Worm (Caenorhabditis elegans): ENCODE results near the gene F17C11.6.

Gene F17C11.6

ce11 chrV:10961448-10961870 is 6.5 kb downstream of the F17C11.6 start (continued):
- TF ChIP-seq skn-1 (tag; optimal IDR thresholded peaks at IDR 0.05) (peak; percentile 37), alr-1 (tag; optimal IDR thresholded peaks at IDR 0.05; ENCODE audit: borderline replicate concordance) (no peak), ceh-82 (tag; optimal IDR thresholded peaks at IDR 0.05) (peak in 1 of 3 experiments; percentile 25), egl-27 (tag; optimal IDR thresholded peaks at IDR 0.05) (peak in 1 of 2 experiments; percentile 44), ama-1 (optimal IDR thresholded peaks at IDR 0.05) (no peak), zag-1 (tag; optimal IDR thresholded peaks at IDR 0.05) (no peak), xbp-1 (tag; optimal IDR thresholded peaks at IDR 0.05) (peak; percentile 77), nhr-71 (tag; optimal IDR thresholded peaks at IDR 0.05) (peak; percentile 92)

DNA sequence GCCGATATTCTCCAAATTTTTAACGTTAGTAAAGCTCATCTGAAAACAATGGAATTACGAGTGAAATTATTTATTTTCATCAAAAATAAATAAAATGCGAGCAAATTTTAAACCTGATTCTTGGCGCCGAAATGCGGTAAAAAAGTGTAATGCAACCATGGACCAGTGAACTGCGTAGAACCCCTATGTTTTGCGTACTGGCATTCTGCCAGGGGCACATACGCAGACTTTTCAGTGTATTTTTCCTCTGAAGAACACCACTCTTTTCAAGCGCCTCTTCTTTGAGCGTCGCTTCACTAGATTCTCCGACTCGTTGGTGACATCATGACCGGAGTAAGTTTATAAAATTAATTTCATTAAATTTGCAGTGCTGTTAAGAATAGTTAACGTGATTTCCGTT is 10.6 kb downstream of the F17C11.6 start, which contains the start of the genes ctf-4 and eef-1G:
Gene ctf-4, minus strand, starts transcription at position 39 of the 400 bp plus-strand sequence.
Gene eef-1G, plus strand, starts transcription at position 219 of the 400 bp plus-strand sequence.
- peak; percentile 91 for TF ChIP-seq pax-3 (tag; optimal IDR thresholded peaks at IDR 0.05)
- peak; percentile 74 for TF ChIP-seq vab-15 (tag; optimal IDR thresholded peaks at IDR 0.05)
- TF ChIP-seq elt-2 (tag; optimal IDR thresholded peaks at IDR 0.05): peak; percentile 92
- no peak for TF ChIP-seq snpc-4 (tag; optimal IDR thresholded peaks at IDR 0.05)
- no peak for TF ChIP-seq ceh-63 (GFP tag; optimal IDR thresholded peaks at IDR 0.05)
- TF ChIP-seq hlh-17 (GFP tag; optimal IDR thresholded peaks at IDR 0.05; ENCODE audit: borderline replicate concordance): no peak
- peak; percentile 48 for TF ChIP-seq mef-2 (tag; optimal IDR thresholded peaks at IDR 0.05)
- peak; percentile 68 for TF ChIP-seq F16B12.6 (tag; optimal IDR thresholded peaks at IDR 0.05)
- TF ChIP-seq sup-37 (GFP tag; optimal IDR thresholded peaks at IDR 0.05): peak; percentile 71
- TF ChIP-seq ets-5 (GFP tag; IDR thresholded peaks at IDR 0.05): no peak
- TF ChIP-seq unc-86 (tag; optimal IDR thresholded peaks at IDR 0.05): peak; percentile 91
- TF ChIP-seq pag-3 (tag; optimal IDR thresholded peaks at IDR 0.05; ENCODE audit: borderline replicate concordance, insufficient read depth): no peak
- TF ChIP-seq mep-1 (tag; optimal IDR thresholded peaks at IDR 0.05): peak; percentile 98
- peak in 1 of 2 experiments; percentile 34 for TF ChIP-seq egl-27 (tag; optimal IDR thresholded peaks at IDR 0.05)
- peak; percentile 95 for TF ChIP-seq egl-13 (tag; optimal IDR thresholded peaks at IDR 0.05)
- TF ChIP-seq Y116A8C.19 (tag; optimal IDR thresholded peaks at IDR 0.05; ENCODE audit: borderline replicate concordance): no peak
- TF ChIP-seq isw-1 (GFP tag; IDR thresholded peaks at IDR 0.05): peak; percentile 94
- peak; percentile 98 for TF ChIP-seq nhr-85 (tag)
- no peak for TF ChIP-seq nhr-28 (tag; optimal IDR thresholded peaks at IDR 0.05)
- TF ChIP-seq fkh-8 (tag; optimal IDR thresholded peaks at IDR 0.05): peak; percentile 97
- peak; percentile 51 for TF ChIP-seq ama-1 (optimal IDR thresholded peaks at IDR 0.05)
- TF ChIP-seq fos-1 (tag; optimal IDR thresholded peaks at IDR 0.05): peak; percentile 93
- no peak for TF ChIP-seq hlh-4 (tag; optimal IDR thresholded peaks at IDR 0.05)
- peak; percentile 96 for TF ChIP-seq skn-1 (tag; optimal IDR thresholded peaks at IDR 0.05)
- TF ChIP-seq lin-35 (GFP tag; optimal IDR thresholded peaks at IDR 0.05): peak; percentile 97 to 99
- peak; percentile 47 for TF ChIP-seq aha-1 (tag; optimal IDR thresholded peaks at IDR 0.05)
- TF ChIP-seq nhr-19 (GFP tag; conservative IDR thresholded peaks at IDR 0.05): peak; percentile 99
- TF ChIP-seq aly-2 (tag; optimal IDR thresholded peaks at IDR 0.05): peak; percentile 70
- TF ChIP-seq zip-4 (GFP tag; optimal IDR thresholded peaks at IDR 0.05): peak; percentile 85
- peak; percentile 96 for TF ChIP-seq nhr-47 (tag; optimal IDR thresholded peaks at IDR 0.05)
- TF ChIP-seq ceh-8 (GFP tag; optimal IDR thresholded peaks at IDR 0.05): peak; percentile 72
- peak; percentile 15 for TF ChIP-seq nhr-76 (tag; optimal IDR thresholded peaks at IDR 0.05)
- TF ChIP-seq mdl-1 (tag; optimal IDR thresholded peaks at IDR 0.05): peak in 1 of 2 experiments; percentile 93
- peak; percentile 98 for TF ChIP-seq snu-23 (GFP tag; optimal IDR thresholded peaks at IDR 0.05)
- peak; percentile 96 for TF ChIP-seq xbp-1 (tag; optimal IDR thresholded peaks at IDR 0.05)
- peak; percentile 80 for TF ChIP-seq fkh-10 (GFP tag; optimal IDR thresholded peaks at IDR 0.05)
- peak; percentile 99 for TF ChIP-seq unc-130 (tag; optimal IDR thresholded peaks at IDR 0.05)
- TF ChIP-seq pqm-1 (tag; optimal IDR thresholded peaks at IDR 0.05): no peak
- TF ChIP-seq grh-1 (GFP tag; IDR thresholded peaks at IDR 0.05): peak; percentile 93
- TF ChIP-seq ztf-4 (tag; optimal IDR thresholded peaks at IDR 0.05): peak; percentile 93
- TF ChIP-seq lsy-2 (tag; optimal IDR thresholded peaks at IDR 0.05): peak; percentile 94 to 97
- TF ChIP-seq blmp-1 (tag; optimal IDR thresholded peaks at IDR 0.05): peak; percentile 92
- peak; percentile 99 for TF ChIP-seq nhr-20 (tag; optimal IDR thresholded peaks at IDR 0.05)
- TF ChIP-seq jun-1 (tag; optimal IDR thresholded peaks at IDR 0.05): peak; percentile 91
- peak; percentile 97 for TF ChIP-seq tbx-2 (tag; optimal IDR thresholded peaks at IDR 0.05)
- peak; percentile 46 for TF ChIP-seq zag-1 (tag; optimal IDR thresholded peaks at IDR 0.05)
- TF ChIP-seq sox-4 (tag; optimal IDR thresholded peaks at IDR 0.05): peak; percentile 86

Measured in whole organism, L1 larva.